Worm (Caenorhabditis elegans) whole organism, midembryonic: Measurements from ENCODE around the gene str-200.
"Not testable (repeated sequence)": the region's sequence is repeated elsewhere in the genome, so short reads cannot be mapped to it uniquely, and the experiment has no call there.

Experiments used
- T22C8.4 ChIP-seq: fragments of 200-800 bp; sonication (Bioruptor generic); IDR thresholded peaks from 2 replicates; pipeline ENCODE4 v1.3.6; 2022; ENCODE audit warnings: missing genetic modification characterization, missing compliant biosample characterization
- cog-1 ChIP-seq: sonication (generic microtip); optimal IDR thresholded peaks from 2 replicates; lab custom pipeline; 2016; ENCODE audit warnings: missing genetic modification characterization, missing compliant biosample characterization
- flt-1 ChIP-seq: fragments of 200-800 bp; sonication (Bioruptor generic); IDR thresholded peaks from 2 replicates; pipeline ENCODE4 v1.3.6; 2022; ENCODE audit warnings: missing genetic modification characterization, missing compliant biosample characterization
- klf-2 ChIP-seq: fragments of 200-800 bp; sonication (Bioruptor generic); conservative IDR thresholded peaks from 2 replicates; pipeline ENCODE4 v1.3.6; 2022; ENCODE audit warnings: missing genetic modification reagents, missing genetic modification characterization, missing compliant biosample characterization
- med-1 ChIP-seq: sonication (generic microtip); optimal IDR thresholded peaks from 2 replicates; lab custom pipeline; 2017; ENCODE audit warnings: missing genetic modification characterization, mild to moderate bottlenecking, missing compliant biosample characterization, antibody characterized with exemption, missing genetic modification reagents; ENCODE audit not compliant: insufficient read depth
- ref-1 ChIP-seq: fragments of 200-800 bp; sonication (Bioruptor generic); conservative IDR thresholded peaks from 2 replicates; pipeline ENCODE4 v1.3.6; 2022; ENCODE audit warnings: missing genetic modification reagents, missing genetic modification characterization, missing compliant biosample characterization
- tab-1 ChIP-seq: fragments of 200-800 bp; sonication (Bioruptor generic); IDR thresholded peaks from 2 replicates; pipeline ENCODE4 v1.3.6; 2022; ENCODE audit warnings: missing genetic modification characterization, missing compliant biosample characterization
- ztf-23 ChIP-seq: fragments of 200-800 bp; sonication (Bioruptor generic); IDR thresholded peaks from 2 replicates; pipeline ENCODE4 v1.3.6; 2022; ENCODE audit warnings: missing genetic modification reagents, missing genetic modification characterization, missing compliant biosample characterization
- ztf-29 ChIP-seq: fragments of 200-800 bp; sonication (Bioruptor generic); IDR thresholded peaks from 2 replicates; pipeline ENCODE4 v1.3.6; 2022; ENCODE audit warnings: missing genetic modification reagents, missing genetic modification characterization, missing compliant biosample characterization

The str-200 gene

ce11 chrV:17436492-17436891 is 21.5 kb downstream of the str-200 start, which contains the start of gene F20E11.18:
Gene F20E11.18 (minus strand): TSS chrV:17436592.
- TF ChIP-seq med-1, result no peak
- TF ChIP-seq ztf-23 (GFP tag; lab: Robert Waterston, UW), result no peak
- TF ChIP-seq T22C8.4 (GFP tag; lab: Robert Waterston, UW), result no peak
- TF ChIP-seq ref-1 (GFP tag; lab: Robert Waterston, UW), result no peak

- TF ChIP-seq T22C8.4 (GFP tag; lab: Robert Waterston, UW) (no peak), cog-1 (tag; lab: Kevin White, UChicago) (no peak), med-1 (no peak), ztf-23 (GFP tag; lab: Robert Waterston, UW) (no peak), ref-1 (GFP tag; lab: Robert Waterston, UW) (no peak), ztf-29 (no peak), klf-2 (no peak), flt-1 (GFP tag; lab: Robert Waterston, UW) (no peak), tab-1 (GFP tag; lab: Robert Waterston, UW) (no peak)
These were observed 27.1 kb downstream of the str-200 start, which contains the start of gene srbc-27 for ce11 chrV:17430903-17431302. Gene srbc-27 (plus strand): TSS chrV:17431203.

ce11 chrV:17430066-17430465 is 27.9 kb downstream of the str-200 start, which contains the start of gene T27C5.10:
Gene T27C5.10 (minus strand): TSS chrV:17430166.
- no peak for TF ChIP-seq flt-1 (GFP tag; lab: Robert Waterston, UW)
- TF ChIP-seq cog-1 (tag; lab: Kevin White, UChicago), result no peak
- TF ChIP-seq med-1, result no peak
- no peak for TF ChIP-seq klf-2
- no peak for TF ChIP-seq T22C8.4 (GFP tag; lab: Robert Waterston, UW)
- no peak for TF ChIP-seq ref-1 (GFP tag; lab: Robert Waterston, UW)
- no peak for TF ChIP-seq ztf-29
- no peak for TF ChIP-seq ztf-23 (GFP tag; lab: Robert Waterston, UW)
- no peak for TF ChIP-seq tab-1 (GFP tag; lab: Robert Waterston, UW)

- no peak for TF ChIP-seq cog-1 (tag; lab: Kevin White, UChicago)
- TF ChIP-seq med-1, result no peak
- TF ChIP-seq tab-1 (GFP tag; lab: Robert Waterston, UW), result no peak
- no peak for TF ChIP-seq ztf-23 (GFP tag; lab: Robert Waterston, UW)
- TF ChIP-seq T22C8.4 (GFP tag; lab: Robert Waterston, UW), result no peak
- no peak for TF ChIP-seq ref-1 (GFP tag; lab: Robert Waterston, UW)
These were observed 28.7 kb downstream of the str-200 start for ce11 chrV:17429262-17429661.

ce11 chrV:17416833-17417232 is 41.1 kb downstream of the str-200 start, which contains the start of gene clc-21:
Gene clc-21 (plus strand): TSS chrV:17417133.
- TF ChIP-seq ref-1 (GFP tag; lab: Robert Waterston, UW), result no peak
- TF ChIP-seq ztf-23 (GFP tag; lab: Robert Waterston, UW), result no peak
- no peak for TF ChIP-seq flt-1 (GFP tag; lab: Robert Waterston, UW)
- TF ChIP-seq ztf-29, result no peak
- TF ChIP-seq med-1, result no peak

ce11 chrV:17414951-17415350 is 43.0 kb downstream of the str-200 start, which contains the start of gene T27C5.12:
Gene T27C5.12 (plus strand): TSS chrV:17415251.
- TF ChIP-seq tab-1 (GFP tag; lab: Robert Waterston, UW), result no peak

- not testable (repeated sequence) for TF ChIP-seq klf-2; ztf-23 (GFP tag; lab: Robert Waterston, UW); tab-1 (GFP tag; lab: Robert Waterston, UW)
These were observed 48.0 kb downstream of the str-200 start, which contains the start of gene srh-132 for ce11 chrV:17409955-17410354. Gene srh-132 (plus strand): TSS chrV:17410255.
